Worm (Caenorhabditis elegans): ENCODE results near the gene irld-24.

- TF ChIP-seq elt-3 (tag; optimal IDR thresholded peaks at IDR 0.05) (no peak), sptf-1 (tag; optimal IDR thresholded peaks at IDR 0.05) (no peak)
Measured at ce11 chrX:13975314-13975713, 11.1 kb upstream of the irld-24 start, which contains the start of gene F48F7.5.

Measured in whole organism, mixed stage, embryonic.